Worm (Caenorhabditis elegans): ENCODE data around the gene lgc-34.

The lgc-34 gene

ce11 chrII:572010-572409, 45.6 kb downstream of the lgc-34 start, which contains the start of gene mlt-8:
Gene mlt-8, minus strand, starts transcription at chrII:572110.
- TF ChIP-seq ceh-83 (GFP tag; optimal IDR thresholded peaks at IDR 0.05) (no peak), mep-1 (tag; optimal IDR thresholded peaks at IDR 0.05) (no peak), unc-120 (tag; optimal IDR thresholded peaks at IDR 0.05; ENCODE audit: poor library complexity, severe bottlenecking) (no peak), unc-39 (tag; optimal IDR thresholded peaks at IDR 0.05) (no peak), unc-62 (GFP tag; optimal IDR thresholded peaks at IDR 0.05) (no peak), ces-1 (GFP tag; optimal IDR thresholded peaks at IDR 0.05) (no peak), mls-2 (tag; optimal IDR thresholded peaks at IDR 0.05) (no peak), sem-2 (GFP tag; optimal IDR thresholded peaks at IDR 0.05) (no peak), snpc-4 (tag; optimal IDR thresholded peaks at IDR 0.05) (no peak), ceh-43 (GFP tag; optimal IDR thresholded peaks at IDR 0.05) (no peak), mab-5 (tag; optimal IDR thresholded peaks at IDR 0.05) (no peak), hlh-1 (tag; optimal IDR thresholded peaks at IDR 0.05) (no peak), lin-32 (GFP tag; optimal IDR thresholded peaks at IDR 0.05) (no peak), elt-3 (tag; optimal IDR thresholded peaks at IDR 0.05) (no peak), cnd-1 (tag; optimal IDR thresholded peaks at IDR 0.05) (no peak), nhr-237 (tag; optimal IDR thresholded peaks at IDR 0.05) (no peak), blmp-1 (tag; optimal IDR thresholded peaks at IDR 0.05) (no peak), M03D4.4 (tag; optimal IDR thresholded peaks at IDR 0.05) (no peak)

- TF ChIP-seq lsy-2 (tag; optimal IDR thresholded peaks at IDR 0.05) (no peak), bed-3 (GFP tag; optimal IDR thresholded peaks at IDR 0.05) (no peak), ham-2 (GFP tag; optimal IDR thresholded peaks at IDR 0.05) (no peak), nhr-12 (tag; optimal IDR thresholded peaks at IDR 0.05) (no peak), unc-62 (GFP tag; optimal IDR thresholded peaks at IDR 0.05) (no peak), unc-120 (tag; optimal IDR thresholded peaks at IDR 0.05; ENCODE audit: poor library complexity, severe bottlenecking) (no peak), mep-1 (tag; optimal IDR thresholded peaks at IDR 0.05) (no peak), elt-3 (tag; optimal IDR thresholded peaks at IDR 0.05) (no peak)
These were observed 47.7 kb downstream of the lgc-34 start for ce11 chrII:574064-574463.

ce11 chrII:577632-578031, 51.3 kb downstream of the lgc-34 start, which contains the start of gene W08F4.7:
Gene W08F4.7, minus strand, starts transcription at chrII:577732.
- TF ChIP-seq sptf-1 (tag; optimal IDR thresholded peaks at IDR 0.05) (no peak), blmp-1 (tag; optimal IDR thresholded peaks at IDR 0.05) (no peak), mab-5 (tag; optimal IDR thresholded peaks at IDR 0.05) (no peak)

ce11 chrII:578803-579202, 52.4 kb downstream of the lgc-34 start:
- no peak for TF ChIP-seq zip-8 (tag; optimal IDR thresholded peaks at IDR 0.05)
- TF ChIP-seq mab-5 (tag; optimal IDR thresholded peaks at IDR 0.05): no peak
- TF ChIP-seq ceh-43 (GFP tag; optimal IDR thresholded peaks at IDR 0.05): no peak
- TF ChIP-seq ceh-83 (GFP tag; optimal IDR thresholded peaks at IDR 0.05): no peak
- no peak for TF ChIP-seq lin-13 (tag; optimal IDR thresholded peaks at IDR 0.05)
- no peak for TF ChIP-seq mep-1 (tag; optimal IDR thresholded peaks at IDR 0.05)
- TF ChIP-seq unc-120 (tag; optimal IDR thresholded peaks at IDR 0.05; ENCODE audit: poor library complexity, severe bottlenecking): no peak
- TF ChIP-seq lsy-2 (tag; optimal IDR thresholded peaks at IDR 0.05): no peak
- no peak for TF ChIP-seq blmp-1 (tag; optimal IDR thresholded peaks at IDR 0.05)
- no peak for TF ChIP-seq nhr-12 (tag; optimal IDR thresholded peaks at IDR 0.05)
- TF ChIP-seq ces-1 (GFP tag; optimal IDR thresholded peaks at IDR 0.05): no peak
- no peak for TF ChIP-seq drap-1 (GFP tag; optimal IDR thresholded peaks at IDR 0.05)
- TF ChIP-seq tbx-8 (GFP tag; optimal IDR thresholded peaks at IDR 0.05): no peak
- no peak for TF ChIP-seq snpc-4 (tag; optimal IDR thresholded peaks at IDR 0.05)
- TF ChIP-seq cnd-1 (tag; optimal IDR thresholded peaks at IDR 0.05): no peak
- no peak for TF ChIP-seq sem-2 (GFP tag; optimal IDR thresholded peaks at IDR 0.05)
- no peak for TF ChIP-seq sptf-1 (tag; optimal IDR thresholded peaks at IDR 0.05)
